Fruit fly (Drosophila melanogaster) whole organism, adult: ENCODE data around the gene tbc.

ENCODE experiments used
- CG11617 ChIP-seq: fragments of 200-800 bp; sonication (Bioruptor generic); optimal IDR thresholded peaks from 2 replicates; lab custom pipeline; 2017; ENCODE audit warnings: mild to moderate bottlenecking, missing biosample characterization, missing genetic modification reagents, missing genetic modification characterization
- CG1620 ChIP-seq: fragments of 200-800 bp; sonication (Bioruptor generic); optimal IDR thresholded peaks from 2 replicates; lab custom pipeline; 2016; ENCODE audit warnings: missing biosample characterization, missing genetic modification characterization
- CG7045 ChIP-seq: fragments of 200-800 bp; sonication (Bioruptor generic); optimal IDR thresholded peaks from 2 replicates; lab custom pipeline; 2017; ENCODE audit warnings: missing biosample characterization, mild to moderate bottlenecking, missing genetic modification characterization
- Clk ChIP-seq: fragments of 200-800 bp; sonication (Bioruptor generic); optimal IDR thresholded peaks from 2 replicates; lab custom pipeline; 2017; ENCODE audit warnings: missing biosample characterization, missing genetic modification characterization
- Hr96 ChIP-seq: fragments of 200-800 bp; sonication (Bioruptor generic); optimal IDR thresholded peaks from 2 replicates; lab custom pipeline; 2016; ENCODE audit warnings: missing biosample characterization, missing genetic modification characterization
- bab1 ChIP-seq: fragments of 200-800 bp; sonication (Bioruptor generic); optimal IDR thresholded peaks from 3 replicates; lab custom pipeline; 2019; ENCODE audit warnings: missing biosample characterization, mild to moderate bottlenecking, missing genetic modification characterization, moderate library complexity
- cic ChIP-seq: fragments of 200-800 bp; sonication (Bioruptor generic); optimal IDR thresholded peaks from 2 replicates; lab custom pipeline; 2017; ENCODE audit warnings: missing biosample characterization, mild to moderate bottlenecking, missing genetic modification characterization, moderate library complexity
- cnc ChIP-seq, 2 experiments: fragments of >200 bp; optimal IDR thresholded peaks; 2 replicates each; lab custom pipeline; 2017
- pad ChIP-seq: fragments of 200-800 bp; sonication (Bioruptor generic); optimal IDR thresholded peaks from 3 replicates; lab custom pipeline; 2017; ENCODE audit warnings: missing biosample characterization, missing genetic modification characterization, mild to moderate bottlenecking, moderate library complexity, missing genetic modification reagents

- TF ChIP-seq cic (GFP tag; lab: Kevin White, UChicago) (no peak), Clk (GFP tag; lab: Kevin White, UChicago) (no peak), Hr96 (GFP tag; lab: Kevin White, UChicago) (no peak), pad (no peak), cnc (optimal IDR thresholded peaks at IDR 0.05; lab: Kevin White, UChicago) (no peak), CG1620 (no peak), CG7045 (no peak), CG11617 (GFP tag; lab: Kevin White, UChicago) (no peak), bab1 (no peak)
Measured at dm6 chrX:20466382-20466928, 17.3 kb downstream of the tbc start.
